Fruit fly (Drosophila melanogaster) whole organism: ENCODE data around the gene if.

ENCODE experiments used
- psq ChIP-seq: fragments of >200 bp; optimal IDR thresholded peaks from 2 replicates; lab custom pipeline; 2017
- usp ChIP-seq: fragments of >200 bp; optimal IDR thresholded peaks from 2 replicates; lab custom pipeline; 2017; ENCODE audit warnings: missing biosample characterization, missing genetic modification characterization, mixed read lengths

- TF ChIP-seq usp (GFP tag; lab: Kevin White, UChicago) (no peak), psq (lab: Kevin White, UChicago) (no peak)
These were observed 10.0 kb upstream of the if start for dm6 chrX:16793129-16793748.
